Worm (Caenorhabditis elegans) whole organism, L4 larva: Measurements from ENCODE around the gene F54A3.2.

ENCODE experiments used
- F26F4.8 ChIP-seq: fragments of 200-800 bp; sonication (Bioruptor generic); conservative IDR thresholded peaks from 2 replicates; pipeline ENCODE4 v1.3.6; 2022; ENCODE audit warnings: missing genetic modification characterization, missing compliant biosample characterization
- F37D6.2 ChIP-seq: sonication (generic microtip); optimal IDR thresholded peaks from 2 replicates; lab custom pipeline; 2016; ENCODE audit warnings: mild to moderate bottlenecking, missing genetic modification characterization, missing compliant biosample characterization
- F44E2.7 ChIP-seq: fragments of 200-800 bp; sonication (Bioruptor generic); IDR thresholded peaks from 2 replicates; pipeline ENCODE4 v2.1.2; 2022; ENCODE audit warnings: missing genetic modification characterization, missing compliant biosample characterization
- F49E8.2 ChIP-seq: sonication (generic microtip); optimal IDR thresholded peaks from 2 replicates; lab custom pipeline; 2016; ENCODE audit warnings: missing compliant biosample characterization, mild to moderate bottlenecking, missing genetic modification characterization, borderline replicate concordance
- Y5F2A.4 ChIP-seq: fragments of 200-800 bp; sonication (Bioruptor generic); optimal IDR thresholded peaks from 2 replicates; lab custom pipeline; 2018; ENCODE audit warnings: mild to moderate bottlenecking, missing genetic modification characterization, missing compliant biosample characterization
- Y75B8A.6 ChIP-seq: fragments of 200-800 bp; sonication (Bioruptor generic); IDR thresholded peaks from 2 replicates; pipeline ENCODE4 v1.3.6; 2022; ENCODE audit warnings: missing genetic modification reagents, missing genetic modification characterization, missing compliant biosample characterization
- aha-1 ChIP-seq: fragments of 150-350 bp; peaks from one replicate; lab custom pipeline; 2014; ENCODE audit warnings: missing biosample characterization, missing genetic modification characterization
- aly-2 ChIP-seq: sonication (generic microtip); optimal IDR thresholded peaks from 2 replicates; lab custom pipeline; 2018; ENCODE audit warnings: missing biosample characterization, missing genetic modification characterization
- ama-1 ChIP-seq: fragments of 150-350 bp; optimal IDR thresholded peaks from 2 replicates; lab custom pipeline; 2014; ENCODE audit warnings: inconsistent platforms, mixed read lengths
- attf-4 ChIP-seq: sonication (generic microtip); optimal IDR thresholded peaks from 3 replicates; lab custom pipeline; 2017; ENCODE audit warnings: missing biosample characterization, missing genetic modification characterization
- ceh-20 ChIP-seq: fragments of 200-800 bp; sonication (Bioruptor generic); IDR thresholded peaks from 2 replicates; pipeline ENCODE4 v1.3.6; 2022; ENCODE audit warnings: missing genetic modification reagents, missing genetic modification characterization, missing compliant biosample characterization
- ceh-32 ChIP-seq: sonication (generic microtip); optimal IDR thresholded peaks from 2 replicates; lab custom pipeline; 2016; ENCODE audit warnings: mild to moderate bottlenecking, missing genetic modification characterization, missing compliant biosample characterization; ENCODE audit not compliant: poor library complexity
- cey-2 ChIP-seq: sonication (generic microtip); optimal IDR thresholded peaks from 3 replicates; lab custom pipeline; 2017; ENCODE audit warnings: missing genetic modification characterization, mild to moderate bottlenecking, missing compliant biosample characterization, antibody characterized with exemption, borderline replicate concordance; ENCODE audit not compliant: insufficient read depth
- ctbp-1 ChIP-seq: fragments of 200-800 bp; sonication (Bioruptor generic); IDR thresholded peaks from 2 replicates; pipeline ENCODE4 v1.3.6; 2022; ENCODE audit warnings: missing genetic modification reagents, missing genetic modification characterization, missing compliant biosample characterization
- daf-8 ChIP-seq: fragments of 200-800 bp; sonication (Bioruptor generic); IDR thresholded peaks from 2 replicates; pipeline ENCODE4 v1.3.6; 2022; ENCODE audit warnings: missing genetic modification characterization, missing compliant biosample characterization
- dmd-6 ChIP-seq: fragments of 200-800 bp; sonication (Bioruptor generic); IDR thresholded peaks from 2 replicates; pipeline ENCODE4 v1.3.6; 2022; ENCODE audit warnings: missing genetic modification reagents, missing genetic modification characterization, missing compliant biosample characterization
- dmd-8 ChIP-seq: fragments of 200-800 bp; sonication (Bioruptor generic); IDR thresholded peaks from 2 replicates; pipeline ENCODE4 v1.3.6; 2022; ENCODE audit warnings: missing genetic modification characterization, missing compliant biosample characterization
- dmd-9 ChIP-seq: fragments of 200-800 bp; sonication (Bioruptor generic); IDR thresholded peaks from 2 replicates; pipeline ENCODE4 v1.3.6; 2022; ENCODE audit warnings: missing genetic modification reagents, missing genetic modification characterization, missing compliant biosample characterization
- duxl-1 ChIP-seq: sonication (generic microtip); optimal IDR thresholded peaks from 2 replicates; lab custom pipeline; 2016; ENCODE audit warnings: mild to moderate bottlenecking, missing genetic modification characterization, moderate library complexity, missing compliant biosample characterization; ENCODE audit not compliant: poor library complexity
- egl-27 ChIP-seq: sonication (generic microtip); optimal IDR thresholded peaks from 3 replicates; lab custom pipeline; 2017; ENCODE audit warnings: missing biosample characterization, missing genetic modification reagents, missing genetic modification characterization
- fkh-10 ChIP-seq: fragments of 150-350 bp; optimal IDR thresholded peaks from 2 replicates; lab custom pipeline; 2014; ENCODE audit warnings: missing biosample characterization, missing genetic modification reagents, missing genetic modification characterization
- fos-1 ChIP-seq: fragments of 150-350 bp; optimal IDR thresholded peaks from 2 replicates; lab custom pipeline; 2014; ENCODE audit warnings: missing biosample characterization, missing genetic modification characterization
- hlh-11 ChIP-seq: fragments of 200-800 bp; sonication (Bioruptor generic); optimal IDR thresholded peaks from 2 replicates; lab custom pipeline; 2018; ENCODE audit warnings: mild to moderate bottlenecking, missing genetic modification characterization, missing compliant biosample characterization
- hlh-30 ChIP-seq: sonication (generic microtip); optimal IDR thresholded peaks from 2 replicates; lab custom pipeline; 2017; ENCODE audit warnings: antibody characterized with exemption, mild to moderate bottlenecking, missing genetic modification characterization, missing compliant biosample characterization; ENCODE audit not compliant: insufficient read depth
- hmg-1.1 ChIP-seq: fragments of 200-800 bp; sonication (Bioruptor generic); IDR thresholded peaks from 2 replicates; pipeline ENCODE4 v1.3.6; 2022; ENCODE audit warnings: missing genetic modification reagents, missing genetic modification characterization, missing compliant biosample characterization
- jun-1 ChIP-seq: fragments of 150-350 bp; optimal IDR thresholded peaks from 2 replicates; lab custom pipeline; 2014; ENCODE audit warnings: missing biosample characterization, missing genetic modification reagents, missing genetic modification characterization
- lim-7 ChIP-seq: fragments of 200-800 bp; sonication (Bioruptor generic); IDR thresholded peaks from 2 replicates; pipeline ENCODE4 v1.3.6; 2022; ENCODE audit warnings: missing genetic modification characterization, missing compliant biosample characterization
- lin-13 ChIP-seq: fragments of 150-350 bp; optimal IDR thresholded peaks from 2 replicates; lab custom pipeline; 2014; ENCODE audit warnings: missing biosample characterization, missing genetic modification reagents, missing genetic modification characterization
- lir-3 ChIP-seq: sonication (generic microtip); optimal IDR thresholded peaks from 2 replicates; lab custom pipeline; 2016; ENCODE audit warnings: mild to moderate bottlenecking, missing genetic modification characterization, missing compliant biosample characterization
- lsy-2 ChIP-seq, 2 experiments: fragments of 150-350 bp in 1 of 2; sonication (generic microtip) in 1 of 2; optimal IDR thresholded peaks; 2 replicates each; lab custom pipeline; 2014 to 2017; ENCODE audit warnings: missing biosample characterization in 2 of 2, missing genetic modification characterization in 2 of 2
- mdl-1 ChIP-seq, 2 experiments: fragments of 150-350 bp in 1 of 2; sonication (generic microtip) in 1 of 2; optimal IDR thresholded peaks; 2 replicates each; lab custom pipeline; 2014 to 2017; ENCODE audit warnings: missing biosample characterization in 2 of 2, missing genetic modification characterization in 2 of 2
- mep-1 ChIP-seq: fragments of 150-350 bp; sonication (generic microtip); optimal IDR thresholded peaks from 3 replicates; lab custom pipeline; 2014; ENCODE audit warnings: missing biosample characterization, missing genetic modification characterization
- mes-2 ChIP-seq: sonication (generic microtip); optimal IDR thresholded peaks from 2 replicates; lab custom pipeline; 2016; ENCODE audit warnings: missing genotype, mild to moderate bottlenecking, missing genetic modification characterization, missing compliant biosample characterization; ENCODE audit not compliant: poor library complexity, severe bottlenecking
- mxl-3 ChIP-seq: fragments of 200-800 bp; sonication (Bioruptor generic); optimal IDR thresholded peaks from 2 replicates; lab custom pipeline; 2018; ENCODE audit warnings: mild to moderate bottlenecking, missing genetic modification characterization, missing compliant biosample characterization
- nhr-10 ChIP-seq: fragments of 150-350 bp; optimal IDR thresholded peaks from 2 replicates; lab custom pipeline; 2014; ENCODE audit warnings: missing biosample characterization, missing genetic modification characterization
- nhr-28 ChIP-seq: fragments of 150-350 bp; optimal IDR thresholded peaks from 2 replicates; lab custom pipeline; 2014; ENCODE audit warnings: missing biosample characterization, missing genetic modification characterization
- nhr-42 ChIP-seq: fragments of 200-800 bp; sonication (Bioruptor generic); IDR thresholded peaks from 2 replicates; pipeline ENCODE4 v1.3.6; 2022; ENCODE audit warnings: missing genetic modification characterization, missing compliant biosample characterization
- nhr-48 ChIP-seq: sonication (generic microtip); optimal IDR thresholded peaks from 2 replicates; lab custom pipeline; 2016; ENCODE audit warnings: mild to moderate bottlenecking, missing genetic modification characterization, missing compliant biosample characterization
- pha-4 ChIP-seq, 2 experiments: fragments of 150-350 bp in 1 of 2; fragments of 200-800 bp in 1 of 2; sonication (Bioruptor generic) in 1 of 2; IDR thresholded peaks in 1 of 2; optimal IDR thresholded peaks in 1 of 2; 2 replicates each; pipeline versions ENCODE4 v1.3.6 to Lab custom; 2014 to 2022; ENCODE audit warnings: missing genetic modification characterization in 2 of 2, missing genetic modification reagents in 2 of 2, missing biosample characterization in 1 of 2, missing compliant biosample characterization in 1 of 2
- sdz-12 ChIP-seq: fragments of 200-800 bp; sonication (Bioruptor generic); optimal IDR thresholded peaks from 2 replicates; lab custom pipeline; 2018; ENCODE audit warnings: mild to moderate bottlenecking, missing genetic modification characterization, missing compliant biosample characterization
- skn-1 ChIP-seq: fragments of 150-350 bp; optimal IDR thresholded peaks from 2 replicates; lab custom pipeline; 2014; ENCODE audit warnings: missing biosample characterization, missing genetic modification characterization
- tag-97 ChIP-seq: fragments of 200-800 bp; sonication (Bioruptor generic); IDR thresholded peaks from 2 replicates; pipeline ENCODE4 v1.3.6; 2022; ENCODE audit warnings: missing genetic modification characterization, missing compliant biosample characterization
- unc-130 ChIP-seq: sonication (generic microtip); optimal IDR thresholded peaks from 2 replicates; lab custom pipeline; 2016; ENCODE audit warnings: missing genetic modification reagents, missing genetic modification characterization, missing compliant biosample characterization
- unc-39 ChIP-seq: sonication (generic microtip); optimal IDR thresholded peaks from 2 replicates; lab custom pipeline; 2017; ENCODE audit warnings: missing biosample characterization, missing genetic modification characterization
- zag-1 ChIP-seq: fragments of 150-350 bp; optimal IDR thresholded peaks from 2 replicates; lab custom pipeline; 2014; ENCODE audit warnings: missing biosample characterization, missing genetic modification characterization
- ztf-11 ChIP-seq: fragments of 150-350 bp; optimal IDR thresholded peaks from 2 replicates; lab custom pipeline; 2014; ENCODE audit warnings: missing biosample characterization, missing genetic modification characterization

Gene F54A3.2

DNA sequence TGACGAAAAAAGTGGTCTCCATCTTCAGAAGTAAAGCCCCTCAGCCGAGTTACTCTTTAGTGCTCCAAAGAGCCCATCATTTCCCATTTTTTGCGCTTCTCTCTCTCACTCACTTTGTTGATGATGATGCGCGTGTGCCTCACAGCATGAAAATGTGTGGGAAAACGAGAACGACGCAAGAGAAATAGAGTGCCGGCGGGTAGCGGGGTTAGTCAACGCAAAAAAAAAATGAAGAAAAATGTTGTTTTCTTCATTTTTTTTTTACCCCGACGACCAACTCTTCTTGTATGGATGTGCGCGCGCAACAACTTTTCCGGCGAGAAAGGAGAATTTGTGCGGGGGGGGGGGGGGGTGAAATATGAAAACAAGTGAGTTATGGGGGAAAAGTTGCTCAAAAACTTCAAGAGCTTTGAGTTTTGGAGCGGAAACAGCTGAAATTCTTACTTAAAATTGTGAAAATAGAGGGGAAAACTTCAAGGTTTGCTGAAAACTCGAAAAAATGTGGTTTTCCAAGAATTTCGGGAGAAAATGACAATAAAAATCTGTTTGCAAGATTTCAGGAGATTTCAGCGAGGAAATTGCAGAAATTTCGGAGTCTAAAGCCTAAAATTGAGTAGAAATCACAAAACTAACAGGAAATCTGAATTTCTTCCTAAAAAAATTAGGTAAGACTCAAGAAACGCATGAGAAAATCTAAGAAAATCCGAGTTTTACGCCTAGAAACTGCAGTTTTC is 45.7 kb upstream of the F54A3.2 start, which contains the start of gene C33C12.1:
Gene C33C12.1 (plus strand): TSS at position 684 of the 734 bp plus-strand sequence.
- TF ChIP-seq sdz-12 (no peak), F37D6.2 (tag; lab: Kevin White, UChicago) (no peak), nhr-48 (no peak), ctbp-1 (no peak), mes-2 (peak; percentile 30), mxl-3 (GFP tag; lab: Kevin White, UChicago) (no peak), dmd-8 (GFP tag; lab: Robert Waterston, UW) (no peak), F44E2.7 (GFP tag; lab: Robert Waterston, UW) (no peak), hmg-1.1 (GFP tag; lab: Robert Waterston, UW) (no peak), unc-130 (GFP tag; lab: Kevin White, UChicago) (no peak), fos-1 (no peak), mdl-1 (tag; optimal IDR thresholded peaks at IDR 0.05; lab: Kevin White, UChicago) (peak in 1 of 2 experiments; percentile 13), dmd-9 (GFP tag; lab: Robert Waterston, UW) (no peak), ama-1 (lab: Kevin White, UChicago) (no peak), hlh-11 (no peak), F49E8.2 (no peak), attf-4 (tag; lab: Kevin White, UChicago) (no peak), zag-1 (tag; lab: Kevin White, UChicago) (no peak), pha-4 (GFP tag; IDR thresholded peaks at IDR 0.05; lab: Robert Waterston, UW) (no peak), pha-4 (tag; optimal IDR thresholded peaks at IDR 0.05; lab: Kevin White, UChicago) (no peak), ceh-32 (tag; lab: Kevin White, UChicago) (no peak), lin-13 (no peak), aly-2 (tag; lab: Kevin White, UChicago) (no peak), cey-2 (tag; lab: Kevin White, UChicago) (no peak), jun-1 (tag; lab: Kevin White, UChicago) (no peak), duxl-1 (tag; lab: Kevin White, UChicago) (no peak), nhr-28 (tag; lab: Kevin White, UChicago) (no peak), lsy-2 (tag; optimal IDR thresholded peaks at IDR 0.05; lab: Kevin White, UChicago) (peak in 1 of 2 experiments; percentile 24), F26F4.8 (GFP tag; lab: Robert Waterston, UW) (no peak), aha-1 (tag; lab: Kevin White, UChicago) (peak; percentile 64), daf-8 (GFP tag; lab: Robert Waterston, UW) (no peak), Y75B8A.6 (GFP tag; lab: Robert Waterston, UW) (no peak), ceh-20 (GFP tag; lab: Robert Waterston, UW) (no peak), unc-39 (tag; lab: Kevin White, UChicago) (no peak), lim-7 (GFP tag; lab: Robert Waterston, UW) (no peak), nhr-10 (tag; lab: Kevin White, UChicago) (no peak), hlh-30 (tag; lab: Kevin White, UChicago) (peak; percentile 16), tag-97 (GFP tag; lab: Robert Waterston, UW) (no peak), lir-3 (tag; lab: Kevin White, UChicago) (no peak), egl-27 (tag; lab: Kevin White, UChicago) (no peak), ztf-11 (no peak), dmd-6 (no peak), nhr-42 (GFP tag; lab: Robert Waterston, UW) (no peak), Y5F2A.4 (GFP tag; lab: Kevin White, UChicago) (no peak), mep-1 (tag; lab: Kevin White, UChicago) (no peak), skn-1 (tag; lab: Kevin White, UChicago) (no peak), fkh-10 (GFP tag; lab: Kevin White, UChicago) (peak; percentile 55)
